Worm (Caenorhabditis elegans): Measurements from ENCODE around the gene ceh-10.

- TF ChIP-seq elt-1 (tag; optimal IDR thresholded peaks at IDR 0.05; ENCODE audit: borderline replicate concordance, insufficient read depth), result no peak
- no peak for TF ChIP-seq unc-62 (GFP tag; optimal IDR thresholded peaks at IDR 0.05)
- no peak for TF ChIP-seq M03D4.4 (tag; optimal IDR thresholded peaks at IDR 0.05)
- no peak for TF ChIP-seq nhr-28 (tag; optimal IDR thresholded peaks at IDR 0.05)
- TF ChIP-seq pha-4 (tag; optimal IDR thresholded peaks at IDR 0.05), result no peak
- no peak for TF ChIP-seq nhr-2 (tag; optimal IDR thresholded peaks at IDR 0.05)
- no peak for TF ChIP-seq blmp-1 (tag; optimal IDR thresholded peaks at IDR 0.05)
- TF ChIP-seq unc-39 (tag; optimal IDR thresholded peaks at IDR 0.05), result no peak
- TF ChIP-seq cnd-1 (tag; optimal IDR thresholded peaks at IDR 0.05), result no peak
- no peak for TF ChIP-seq unc-120 (tag; optimal IDR thresholded peaks at IDR 0.05; ENCODE audit: poor library complexity, severe bottlenecking)
- no peak for TF ChIP-seq nhr-76 (tag; optimal IDR thresholded peaks at IDR 0.05)
- no peak for TF ChIP-seq ham-2 (GFP tag; optimal IDR thresholded peaks at IDR 0.05)
Observed at ce11 chrIII:5833376-5833775, 34.5 kb downstream of the ceh-10 start, which contains the start of the genes R12B2.13 and mdt-15.

Measured in whole organism, mixed stage, embryonic.